Worm (Caenorhabditis elegans) whole organism, mixed stage, embryonic: ENCODE measurements around the gene dos-2.

Source experiments
- blmp-1 ChIP-seq: fragments of 150-350 bp; optimal IDR thresholded peaks from 2 replicates; lab custom pipeline; 2014; ENCODE audit warnings: missing biosample characterization, missing genetic modification characterization
- lsy-2 ChIP-seq: fragments of 150-350 bp; optimal IDR thresholded peaks from 2 replicates; lab custom pipeline; 2014; ENCODE audit warnings: missing biosample characterization, missing genetic modification characterization
- nhr-2 ChIP-seq: fragments of 150-350 bp; optimal IDR thresholded peaks from 2 replicates; lab custom pipeline; 2014; ENCODE audit warnings: missing biosample characterization, missing genetic modification characterization
- nhr-28 ChIP-seq: fragments of 150-350 bp; optimal IDR thresholded peaks from 2 replicates; lab custom pipeline; 2014; ENCODE audit warnings: missing biosample characterization, missing genetic modification characterization
- pha-4 ChIP-seq: fragments of 150-350 bp; optimal IDR thresholded peaks from 2 replicates; lab custom pipeline; 2018; ENCODE audit warnings: missing biosample characterization, missing genetic modification reagents, missing genetic modification characterization
- sem-2 ChIP-seq: fragments of 200-800 bp; sonication (Bioruptor generic); optimal IDR thresholded peaks from 2 replicates; lab custom pipeline; 2018; ENCODE audit warnings: mild to moderate bottlenecking, missing genetic modification characterization, missing compliant biosample characterization
- sptf-1 ChIP-seq: sonication (generic microtip); optimal IDR thresholded peaks from 2 replicates; lab custom pipeline; 2017; ENCODE audit warnings: mild to moderate bottlenecking, missing genetic modification characterization, moderate library complexity, missing compliant biosample characterization
- tbx-8 ChIP-seq: fragments of 200-800 bp; sonication (Bioruptor generic); optimal IDR thresholded peaks from 2 replicates; lab custom pipeline; 2018; ENCODE audit warnings: mild to moderate bottlenecking, missing genetic modification characterization, moderate library complexity, missing compliant biosample characterization
- unc-39 ChIP-seq: fragments of 150-350 bp; optimal IDR thresholded peaks from 2 replicates; lab custom pipeline; 2014; ENCODE audit warnings: missing biosample characterization, missing genetic modification characterization
- unc-62 ChIP-seq: fragments of 150-350 bp; optimal IDR thresholded peaks from 2 replicates; lab custom pipeline; 2014; ENCODE audit warnings: missing biosample characterization, missing genetic modification reagents, missing genetic modification characterization

- TF ChIP-seq lsy-2 (tag; lab: Kevin White, UChicago) (no peak), nhr-28 (tag; lab: Kevin White, UChicago) (no peak), nhr-2 (tag; lab: Kevin White, UChicago) (no peak), blmp-1 (tag; lab: Kevin White, UChicago) (no peak), sem-2 (GFP tag; lab: Kevin White, UChicago) (no peak), tbx-8 (GFP tag; lab: Kevin White, UChicago) (no peak), unc-39 (tag; lab: Kevin White, UChicago) (no peak), unc-62 (GFP tag; lab: Kevin White, UChicago) (no peak), pha-4 (no peak), sptf-1 (no peak)
Measured at ce11 chrII:3968070-3968469, 8.0 kb upstream of the dos-2 start.
